Comparison of ENCODE assay signal across 1 fruit fly cellular context in the genomic region with DNA sequence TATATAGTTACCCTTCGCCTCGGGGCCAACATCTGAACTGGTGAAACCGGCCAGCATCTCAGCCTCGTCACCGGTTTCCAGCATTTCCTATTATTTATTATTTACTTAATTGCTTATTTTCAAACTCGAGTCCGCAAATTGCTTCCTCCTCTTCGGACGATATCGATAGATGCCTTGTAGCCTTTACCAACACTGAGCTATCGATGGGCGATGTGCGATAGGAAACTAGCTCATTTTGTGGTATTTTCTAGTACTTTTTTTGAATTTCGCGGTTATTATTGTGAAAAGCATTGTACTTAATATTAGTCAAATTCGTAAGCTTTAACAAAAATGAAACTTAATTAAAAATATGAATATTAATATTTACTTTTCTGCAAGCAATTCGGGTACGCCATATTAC.
A peak's percentile ranks its signal among the peaks of the same experiment; 100 is the strongest.
TF ChIP-seq lines count a peak whose summit lies in the region.

A gene (minus strand): TSS at position 177 of the 400 bp plus-strand sequence.

TF ChIP-seq in whole organism, embryonic, 481 proteins besides CTCF, POLR2A, EP300 and RAD21 (continued from another document):
- TF ChIP-seq sens (GFP tag; lab: Kevin White, UChicago) (peak; percentile 77), CG17385 (GFP tag; optimal IDR thresholded peaks at IDR 0.05; lab: Kevin White, UChicago) (peak; percentile 76), tll (GFP tag; optimal IDR thresholded peaks at IDR 0.05; lab: Kevin White, UChicago) (no peak), CG2129 (GFP tag; IDR thresholded peaks at IDR 0.05; lab: Robert Waterston, UW; ENCODE audit: partially characterized antibody) (peak; percentile 71), CG18599 (GFP tag; optimal IDR thresholded peaks at IDR 0.05; lab: Kevin White, UChicago) (no peak), Eip74EF (GFP tag; optimal IDR thresholded peaks at IDR 0.05; lab: Kevin White, UChicago) (peak in 1 of 2 experiments; percentile 14), hkb (optimal IDR thresholded peaks at IDR 0.05; lab: Kevin White, UChicago) (no peak), hkb (GFP tag; IDR thresholded peaks at IDR 0.05; lab: Robert Waterston, UW) (no peak), CG30403 (GFP tag; optimal IDR thresholded peaks at IDR 0.05; lab: Kevin White, UChicago) (no peak), dati (GFP tag; IDR thresholded peaks at IDR 0.05; lab: Robert Waterston, UW) (no peak), vnd (GFP tag; IDR thresholded peaks at IDR 0.05; lab: Robert Waterston, UW; ENCODE audit: partially characterized antibody) (peak; percentile 81), CG42726 (GFP tag; IDR thresholded peaks at IDR 0.05; lab: Robert Waterston, UW; ENCODE audit: partially characterized antibody) (peak; percentile 87), CG16813 (GFP tag; IDR thresholded peaks at IDR 0.05; lab: Robert Waterston, UW; ENCODE audit: partially characterized antibody) (peak; percentile 66; the same call in 2 of the 3 replicates), CG14860 (GFP tag; IDR thresholded peaks at IDR 0.05; lab: Robert Waterston, UW; ENCODE audit: partially characterized antibody) (peak; percentile 69; the same call in 2 of the 3 replicates), tin (GFP tag; optimal IDR thresholded peaks at IDR 0.05; lab: Kevin White, UChicago) (peak; percentile 10), ac (GFP tag; optimal IDR thresholded peaks at IDR 0.05; lab: Kevin White, UChicago) (no peak), MESR4 (GFP tag; optimal IDR thresholded peaks at IDR 0.05; lab: Kevin White, UChicago) (no peak), chm (GFP tag; IDR thresholded peaks at IDR 0.05; lab: Robert Waterston, UW) (no peak), slou (GFP tag; optimal IDR thresholded peaks at IDR 0.05; lab: Kevin White, UChicago) (peak; percentile 42), CG34224 (GFP tag; IDR thresholded peaks at IDR 0.05; lab: Robert Waterston, UW; ENCODE audit: partially characterized antibody) (peak; percentile 70), CG11504 (tag; optimal IDR thresholded peaks at IDR 0.05; lab: Kevin White, UChicago) (peak; percentile 2), gfzf (GFP tag; optimal IDR thresholded peaks at IDR 0.05; lab: Kevin White, UChicago) (peak; percentile 70), Scr (GFP tag; IDR thresholded peaks at IDR 0.05; lab: Robert Waterston, UW; ENCODE audit: partially characterized antibody) (peak; percentile 78), Dp (GFP tag; optimal IDR thresholded peaks at IDR 0.05; lab: Kevin White, UChicago) (peak; percentile 93), slbo (GFP tag; IDR thresholded peaks at IDR 0.05; lab: Robert Waterston, UW) (peak; percentile 20; the same call in 1 of the 2 replicates), Bgb (GFP tag; IDR thresholded peaks at IDR 0.05; lab: Robert Waterston, UW; ENCODE audit: partially characterized antibody) (peak; percentile 94), CG13287 (GFP tag; IDR thresholded peaks at IDR 0.05; lab: Robert Waterston, UW; ENCODE audit: partially characterized antibody) (peak; percentile 87), Ets65A (GFP tag; lab: Kevin White, UChicago) (peak; percentile 95), unc-4 (GFP tag; IDR thresholded peaks at IDR 0.05; lab: Robert Waterston, UW; ENCODE audit: partially characterized antibody) (peak; percentile 76), CG2678 (tag; optimal IDR thresholded peaks at IDR 0.05; lab: Kevin White, UChicago) (peak; percentile 17), CG6854 (GFP tag; optimal IDR thresholded peaks at IDR 0.05; lab: Kevin White, UChicago) (no peak), gro (GFP tag; optimal IDR thresholded peaks at IDR 0.05; lab: Kevin White, UChicago) (peak; percentile 4), CG4854 (GFP tag; optimal IDR thresholded peaks at IDR 0.05; lab: Kevin White, UChicago) (peak; percentile 47), Dll (GFP tag; IDR thresholded peaks at IDR 0.05; lab: Robert Waterston, UW; ENCODE audit: partially characterized antibody) (peak; percentile 82), Doc3 (GFP tag; IDR thresholded peaks at IDR 0.05; lab: Robert Waterston, UW; ENCODE audit: partially characterized antibody) (peak; percentile 81), amos (GFP tag; IDR thresholded peaks at IDR 0.05; lab: Robert Waterston, UW; ENCODE audit: partially characterized antibody) (peak; percentile 89), CG2116 (GFP tag; optimal IDR thresholded peaks at IDR 0.05; lab: Kevin White, UChicago) (peak; percentile 15), CG6813 (GFP tag; optimal IDR thresholded peaks at IDR 0.05; lab: Kevin White, UChicago) (no peak), Sry-δ (GFP tag; optimal IDR thresholded peaks at IDR 0.05; lab: Kevin White, UChicago) (peak; percentile 79), zen2 (GFP tag; IDR thresholded peaks at IDR 0.05; lab: Robert Waterston, UW; ENCODE audit: partially characterized antibody) (peak; percentile 84), HLH4C (GFP tag; IDR thresholded peaks at IDR 0.05; lab: Robert Waterston, UW; ENCODE audit: partially characterized antibody) (peak; percentile 82), grn (GFP tag; optimal IDR thresholded peaks at IDR 0.05; lab: Kevin White, UChicago) (no peak), Oli (tag; optimal IDR thresholded peaks at IDR 0.05; lab: Kevin White, UChicago) (no peak), schlank (tag; optimal IDR thresholded peaks at IDR 0.05; lab: Kevin White, UChicago) (no peak), caup (GFP tag; optimal IDR thresholded peaks at IDR 0.05; lab: Kevin White, UChicago; ENCODE audit: severe bottlenecking) (no peak), mam (GFP tag; optimal IDR thresholded peaks at IDR 0.05; lab: Kevin White, UChicago) (peak; percentile 36), CG1603 (tag; optimal IDR thresholded peaks at IDR 0.05; lab: Kevin White, UChicago) (peak; percentile 4), Tbp (GFP tag; optimal IDR thresholded peaks at IDR 0.05; lab: Kevin White, UChicago) (no peak), nau (GFP tag; optimal IDR thresholded peaks at IDR 0.05; lab: Kevin White, UChicago) (no peak), NK7.1 (GFP tag; optimal IDR thresholded peaks at IDR 0.05; lab: Kevin White, UChicago) (no peak), inv (GFP tag; IDR thresholded peaks at IDR 0.05; lab: Robert Waterston, UW; ENCODE audit: partially characterized antibody) (peak; percentile 55; the same call in 1 of the 2 replicates), stwl (tag; optimal IDR thresholded peaks at IDR 0.05; lab: Kevin White, UChicago) (peak; percentile 93), CG12942 (GFP tag; optimal IDR thresholded peaks at IDR 0.05; lab: Kevin White, UChicago) (no peak), BtbVII (GFP tag; optimal IDR thresholded peaks at IDR 0.05; lab: Kevin White, UChicago) (no peak), Blimp-1 (GFP tag; optimal IDR thresholded peaks at IDR 0.05; lab: Kevin White, UChicago) (no peak), hth (optimal IDR thresholded peaks at IDR 0.05; lab: Kevin White, UChicago) (no peak), CG6791 (GFP tag; IDR thresholded peaks at IDR 0.05; lab: Robert Waterston, UW; ENCODE audit: partially characterized antibody) (peak; percentile 92), Rfx (GFP tag; IDR thresholded peaks at IDR 0.05; lab: Robert Waterston, UW) (peak; percentile 60), ato (GFP tag; IDR thresholded peaks at IDR 0.05; lab: Robert Waterston, UW; ENCODE audit: partially characterized antibody) (peak; percentile 58), hbn (GFP tag; IDR thresholded peaks at IDR 0.05; lab: Robert Waterston, UW; ENCODE audit: partially characterized antibody) (peak; percentile 68), Sry-β (GFP tag; optimal IDR thresholded peaks at IDR 0.05; lab: Kevin White, UChicago) (no peak), Sin3A (optimal IDR thresholded peaks at IDR 0.05; lab: Kevin White, UChicago) (peak; percentile 55), CG17186 (GFP tag; optimal IDR thresholded peaks at IDR 0.05; lab: Kevin White, UChicago) (peak; percentile 32), CG9797 (GFP tag; optimal IDR thresholded peaks at IDR 0.05; lab: Kevin White, UChicago) (peak; percentile 65), sna (GFP tag; IDR thresholded peaks at IDR 0.05; lab: Robert Waterston, UW; ENCODE audit: partially characterized antibody) (peak; percentile 80), ham (GFP tag; IDR thresholded peaks at IDR 0.05; lab: Robert Waterston, UW) (no peak), CG14710 (tag; optimal IDR thresholded peaks at IDR 0.05; lab: Kevin White, UChicago) (peak; percentile 34), abd-A (tag; optimal IDR thresholded peaks at IDR 0.05; lab: Kevin White, UChicago) (peak; percentile 31)
TF ChIP-seq in whole organism, embryonic: peak in this region for 69.
